Worm (Caenorhabditis elegans) whole organism, young adult: ENCODE data around the gene F27B10.1.

Source experiments
- F55B11.4 ChIP-seq: sonication (generic microtip); optimal IDR thresholded peaks from 2 replicates; lab custom pipeline; 2016; ENCODE audit warnings: missing compliant biosample characterization, missing genetic modification characterization, borderline replicate concordance; ENCODE audit not compliant: insufficient read depth
- aptf-2 ChIP-seq: fragments of 200-800 bp; sonication (Bioruptor generic); conservative IDR thresholded peaks from 2 replicates; pipeline ENCODE4 v1.3.6; 2022; ENCODE audit warnings: missing genetic modification reagents, missing genetic modification characterization, missing compliant biosample characterization
- atf-7 ChIP-seq: sonication (generic microtip); optimal IDR thresholded peaks from 2 replicates; lab custom pipeline; 2017; ENCODE audit warnings: mild to moderate bottlenecking, missing genetic modification characterization, missing compliant biosample characterization
- attf-6 ChIP-seq: fragments of 200-800 bp; sonication (Bioruptor generic); IDR thresholded peaks from 2 replicates; pipeline ENCODE4 v1.3.6; 2022; ENCODE audit warnings: missing genetic modification reagents, missing genetic modification characterization, missing compliant biosample characterization
- ceh-40 ChIP-seq: fragments of 200-800 bp; sonication (Bioruptor generic); IDR thresholded peaks from 2 replicates; pipeline ENCODE4 v1.3.6; 2022; ENCODE audit warnings: missing genetic modification characterization, missing compliant biosample characterization
- dpl-1 ChIP-seq: fragments of 150-350 bp; optimal IDR thresholded peaks from 2 replicates; lab custom pipeline; 2014; ENCODE audit warnings: missing biosample characterization, missing genetic modification reagents, missing genetic modification characterization
- hsf-1 ChIP-seq: fragments of 200-800 bp; sonication (Bioruptor generic); IDR thresholded peaks from 2 replicates; pipeline ENCODE4 v1.3.6; 2022; ENCODE audit warnings: missing genetic modification reagents, missing genetic modification characterization, missing compliant biosample characterization
- lin-26 ChIP-seq: fragments of 200-800 bp; sonication (Bioruptor generic); IDR thresholded peaks from 2 replicates; pipeline ENCODE4 v1.3.6; 2022; ENCODE audit warnings: missing genetic modification reagents, missing genetic modification characterization, missing compliant biosample characterization
- nfya-1 ChIP-seq: sonication (generic microtip); optimal IDR thresholded peaks from 2 replicates; lab custom pipeline; 2017; ENCODE audit warnings: antibody characterized with exemption, missing compliant biosample characterization, missing genetic modification characterization, borderline replicate concordance; ENCODE audit not compliant: insufficient read depth
- nhr-90 ChIP-seq: sonication (generic microtip); optimal IDR thresholded peaks from 2 replicates; lab custom pipeline; 2016; ENCODE audit warnings: missing genotype, mild to moderate bottlenecking, missing genetic modification characterization, missing compliant biosample characterization
- unc-130 ChIP-seq: sonication (generic microtip); optimal IDR thresholded peaks from 2 replicates; lab custom pipeline; 2016; ENCODE audit warnings: missing genetic modification reagents, missing genetic modification characterization, missing compliant biosample characterization

DNA sequence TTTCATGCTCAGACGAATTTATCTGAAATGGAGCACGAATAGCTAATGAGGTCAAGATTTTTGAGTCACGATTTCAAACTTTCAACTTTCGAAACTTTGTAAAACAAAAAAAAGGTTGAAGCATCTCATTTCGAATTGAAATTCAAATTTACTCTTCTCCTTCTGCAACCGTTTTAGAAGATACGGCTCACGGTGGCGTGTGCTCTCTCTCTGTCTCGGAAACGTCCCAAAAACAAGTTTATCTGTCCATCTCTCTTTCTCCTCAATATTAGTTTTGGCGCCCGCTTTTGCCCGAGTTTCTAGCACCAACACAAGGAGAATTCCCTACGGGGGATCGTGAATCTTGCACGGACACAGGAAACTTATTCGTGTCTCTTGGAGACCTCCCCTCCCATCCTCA, 38.0 kb downstream of the F27B10.1 start:
- TF ChIP-seq nhr-90 (no peak), atf-7 (tag; lab: Kevin White, UChicago) (no peak), F55B11.4 (tag; lab: Kevin White, UChicago) (no peak), hsf-1 (GFP tag; lab: Robert Waterston, UW) (no peak), aptf-2 (GFP tag; lab: Robert Waterston, UW) (no peak), attf-6 (no peak), dpl-1 (GFP tag; lab: Kevin White, UChicago) (no peak), unc-130 (no peak), lin-26 (GFP tag; lab: Robert Waterston, UW) (no peak), ceh-40 (GFP tag; lab: Robert Waterston, UW) (no peak), nfya-1 (tag; lab: Kevin White, UChicago) (no peak)
